Fruit fly (Drosophila melanogaster): Measurements from ENCODE around the gene CG14695.

CG14695 gene

DNA sequence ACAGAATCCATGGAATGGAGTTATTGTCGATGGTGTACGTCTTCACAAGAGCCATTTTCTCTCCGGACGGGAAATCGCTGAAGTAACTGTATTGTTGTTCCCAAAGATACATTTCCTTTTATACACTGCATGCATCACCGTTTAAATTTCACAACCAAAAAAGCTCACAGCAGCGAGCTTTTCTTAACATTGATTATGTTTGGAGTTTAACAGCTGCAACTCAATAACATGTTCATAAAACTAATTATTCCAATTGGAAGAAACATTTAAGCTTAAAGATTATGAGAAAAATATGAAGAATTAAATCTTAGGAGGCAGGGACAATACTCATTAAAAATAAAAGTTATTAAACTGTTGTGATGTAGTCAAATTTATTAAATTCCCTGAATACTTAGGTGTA is at the start of gene CG14695:
TSS of gene CG14695 (minus strand) at position 101 of the 400 bp plus-strand sequence.
- TF ChIP-seq CG6163 (GFP tag; IDR thresholded peaks at IDR 0.05) (no peak), CG16779 (tag; optimal IDR thresholded peaks at IDR 0.05) (no peak), Eip93F (GFP tag; optimal IDR thresholded peaks at IDR 0.05) (no peak)

- no peak for TF ChIP-seq Eip75B (GFP tag; optimal IDR thresholded peaks at IDR 0.05)
- no peak for TF ChIP-seq Gug (GFP tag; IDR thresholded peaks at IDR 0.05)
- TF ChIP-seq Ets96B (tag; optimal IDR thresholded peaks at IDR 0.05): no peak
- no peak for TF ChIP-seq Sox15 (GFP tag; optimal IDR thresholded peaks at IDR 0.05)
- no peak for TF ChIP-seq Eip78C (GFP tag)
- TF ChIP-seq CG11902 (GFP tag; optimal IDR thresholded peaks at IDR 0.05): no peak
- no peak for TF ChIP-seq dac (GFP tag; optimal IDR thresholded peaks at IDR 0.05)
- TF ChIP-seq eg (GFP tag; IDR thresholded peaks at IDR 0.05): no peak
- peak; percentile 15 for TF ChIP-seq CG31627 (GFP tag; optimal IDR thresholded peaks at IDR 0.05)
Measured at dm6 chr3R:10893327-10893726, 14.2 kb upstream of the CG14695 start, which contains the start of gene CG6621. Gene CG6621, minus strand, starts transcription at chr3R:10893531.

DNA sequence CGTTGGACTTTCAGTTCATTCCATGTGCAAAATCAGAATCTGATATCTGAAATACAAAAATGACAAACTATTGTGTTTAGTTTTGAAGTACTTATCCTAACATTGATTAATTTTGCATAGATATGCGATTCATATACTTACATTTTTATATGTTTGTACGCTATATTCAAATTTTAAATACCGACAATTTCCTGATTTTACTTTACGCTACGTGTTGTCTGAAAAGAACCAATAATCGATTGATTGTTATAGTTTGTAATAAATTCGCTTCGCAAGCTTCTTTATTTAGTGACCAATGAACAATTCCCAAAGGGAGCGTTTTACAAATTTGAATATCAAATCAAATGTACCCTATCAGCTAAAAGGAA is 10.4 kb upstream of the CG14695 start, which contains the start of gene Ak3:
TSS of gene Ak3 (minus strand) at position 69 of the 368 bp plus-strand sequence.
- no peak for TF ChIP-seq spab (GFP tag; optimal IDR thresholded peaks at IDR 0.05)
- no peak for TF ChIP-seq svp (GFP tag)
- TF ChIP-seq CG3032 (tag; optimal IDR thresholded peaks at IDR 0.05): no peak
- TF ChIP-seq CG11294 (GFP tag; IDR thresholded peaks at IDR 0.05): no peak
- TF ChIP-seq CG4318 (GFP tag; optimal IDR thresholded peaks at IDR 0.05): no peak
- TF ChIP-seq Sox14 (GFP tag; optimal IDR thresholded peaks at IDR 0.05): no peak
- TF ChIP-seq Eip75B (GFP tag; optimal IDR thresholded peaks at IDR 0.05): no peak
- TF ChIP-seq Ets21C (GFP tag; optimal IDR thresholded peaks at IDR 0.05): no peak
- TF ChIP-seq CG6276 (GFP tag; optimal IDR thresholded peaks at IDR 0.05): no peak
- no peak for TF ChIP-seq OdsH (GFP tag; optimal IDR thresholded peaks at IDR 0.05)
- no peak for TF ChIP-seq CG7368 (GFP tag; optimal IDR thresholded peaks at IDR 0.05)
- TF ChIP-seq pdm3 (GFP tag; optimal IDR thresholded peaks at IDR 0.05): no peak
- no peak for TF ChIP-seq Eip93F (GFP tag; optimal IDR thresholded peaks at IDR 0.05)

- TF ChIP-seq svp (GFP tag) (peak; percentile 65), CG8119 (GFP tag; IDR thresholded peaks at IDR 0.05) (peak; percentile 63; the same call in 2 of the 3 replicates), salr (GFP tag; optimal IDR thresholded peaks at IDR 0.05) (peak; percentile 24 to 50), Sox14 (GFP tag; optimal IDR thresholded peaks at IDR 0.05) (peak; percentile 64), CG6276 (GFP tag; optimal IDR thresholded peaks at IDR 0.05) (peak; percentile 77), esn (GFP tag; optimal IDR thresholded peaks at IDR 0.05) (no peak), Hr38 (GFP tag; optimal IDR thresholded peaks at IDR 0.05) (no peak), Eip78C (GFP tag) (peak; percentile 75), CG6792 (GFP tag; optimal IDR thresholded peaks at IDR 0.05) (no peak), CG9139 (GFP tag; optimal IDR thresholded peaks at IDR 0.05) (peak; percentile 96), CG11902 (GFP tag; optimal IDR thresholded peaks at IDR 0.05) (no peak), eg (GFP tag; IDR thresholded peaks at IDR 0.05) (peak; percentile 77; the same call in 2 of the 3 replicates), CG3032 (tag; optimal IDR thresholded peaks at IDR 0.05) (peak; percentile 62), CG8632 (GFP tag; optimal IDR thresholded peaks at IDR 0.05) (no peak), fd59A (GFP tag; optimal IDR thresholded peaks at IDR 0.05) (no peak), CG6163 (GFP tag; IDR thresholded peaks at IDR 0.05) (peak; percentile 80), CG3919 (GFP tag; optimal IDR thresholded peaks at IDR 0.05) (peak; percentile 38), net (GFP tag; optimal IDR thresholded peaks at IDR 0.05) (peak; percentile 52), vri (GFP tag; optimal IDR thresholded peaks at IDR 0.05) (no peak), acj6 (GFP tag; optimal IDR thresholded peaks at IDR 0.05) (no peak), Ets21C (GFP tag; optimal IDR thresholded peaks at IDR 0.05) (no peak), achi (GFP tag; optimal IDR thresholded peaks at IDR 0.05) (peak; percentile 16), lz (GFP tag; optimal IDR thresholded peaks at IDR 0.05) (peak; percentile 21), spab (GFP tag; optimal IDR thresholded peaks at IDR 0.05) (peak; percentile 81), Ets96B (tag; optimal IDR thresholded peaks at IDR 0.05) (peak; percentile 25), Sox102F (GFP tag; optimal IDR thresholded peaks at IDR 0.05) (peak; percentile 14), Smox (GFP tag; optimal IDR thresholded peaks at IDR 0.05) (peak; percentile 9), CG10631 (GFP tag; optimal IDR thresholded peaks at IDR 0.05) (peak; percentile 35), CG6854 (GFP tag; optimal IDR thresholded peaks at IDR 0.05) (peak; percentile 57), CG31627 (GFP tag; optimal IDR thresholded peaks at IDR 0.05) (peak; percentile 3), CG6808 (GFP tag; optimal IDR thresholded peaks at IDR 0.05) (peak; percentile 95), Sox15 (GFP tag; optimal IDR thresholded peaks at IDR 0.05) (no peak), topi (GFP tag; optimal IDR thresholded peaks at IDR 0.05) (peak; percentile 22)
Measured at dm6 chr3R:10888633-10889519, 9.8 kb upstream of the CG14695 start.
